Worm (Caenorhabditis elegans) whole organism, late embryonic: Measurements from ENCODE around the gene Y39B6A.34.

Experiments used
- C38D4.7 ChIP-seq: fragments of 200-800 bp; sonication (Bioruptor generic); optimal IDR thresholded peaks from 2 replicates; lab custom pipeline; 2018; ENCODE audit warnings: mild to moderate bottlenecking, missing genetic modification characterization, moderate library complexity, missing compliant biosample characterization
- ceh-14 ChIP-seq: sonication (generic microtip); optimal IDR thresholded peaks from 2 replicates; lab custom pipeline; 2016; ENCODE audit warnings: missing genotype, missing genetic modification characterization, missing compliant biosample characterization
- ceh-45 ChIP-seq: fragments of 200-800 bp; sonication (Bioruptor generic); IDR thresholded peaks from 2 replicates; pipeline ENCODE4 v1.3.6; 2022; ENCODE audit warnings: missing genetic modification reagents, missing genetic modification characterization, missing compliant biosample characterization
- gmeb-2 ChIP-seq: sonication (generic microtip); optimal IDR thresholded peaks from 2 replicates; lab custom pipeline; 2016; ENCODE audit warnings: missing genetic modification characterization, inconsistent platforms, missing compliant biosample characterization
- hlh-8 ChIP-seq: sonication (generic microtip); optimal IDR thresholded peaks from 2 replicates; lab custom pipeline; 2016; ENCODE audit warnings: missing genotype, missing genetic modification characterization, missing compliant biosample characterization
- nhr-11 ChIP-seq: fragments of 150-350 bp; optimal IDR thresholded peaks from 2 replicates; lab custom pipeline; 2014; ENCODE audit warnings: missing biosample characterization, missing genetic modification characterization
- pha-4 ChIP-seq: fragments of 150-350 bp; optimal IDR thresholded peaks from 2 replicates; lab custom pipeline; 2018; ENCODE audit warnings: missing biosample characterization, missing genetic modification reagents, missing genetic modification characterization

- TF ChIP-seq ceh-14 (tag; lab: Kevin White, UChicago), result no peak
- no peak for TF ChIP-seq hlh-8 (tag; lab: Kevin White, UChicago)
- no peak for TF ChIP-seq pha-4 (tag; lab: Kevin White, UChicago)
- TF ChIP-seq ceh-45 (GFP tag; lab: Robert Waterston, UW), result no peak
- no peak for TF ChIP-seq gmeb-2 (tag; lab: Kevin White, UChicago)
- TF ChIP-seq C38D4.7, result no peak
- no peak for TF ChIP-seq nhr-11
These were observed 838 bp downstream of the Y39B6A.34 start, which contains the start of gene Y39B6A.33 for ce11 chrV:19001656-19002055.
